Worm (Caenorhabditis elegans) whole organism, L1 larva: ENCODE measurements around the gene nhr-150.

Experiments
- aha-1 ChIP-seq: fragments of 150-350 bp; optimal IDR thresholded peaks from 2 replicates; lab custom pipeline; 2014; ENCODE audit warnings: missing biosample characterization, missing genetic modification characterization
- ama-1 ChIP-seq: fragments of 150-350 bp; optimal IDR thresholded peaks from 2 replicates; lab custom pipeline; 2014
- ceh-63 ChIP-seq: fragments of 200-800 bp; sonication (Bioruptor generic); optimal IDR thresholded peaks from 2 replicates; lab custom pipeline; 2018; ENCODE audit warnings: mild to moderate bottlenecking, missing genetic modification characterization, missing compliant biosample characterization
- ceh-8 ChIP-seq: fragments of 200-800 bp; sonication (Bioruptor generic); optimal IDR thresholded peaks from 2 replicates; lab custom pipeline; 2018; ENCODE audit warnings: mild to moderate bottlenecking, missing genetic modification characterization, moderate library complexity, missing compliant biosample characterization
- ceh-88 ChIP-seq: fragments of 200-800 bp; sonication (Bioruptor generic); IDR thresholded peaks from 2 replicates; pipeline ENCODE4 v1.3.6; 2022; ENCODE audit warnings: missing genetic modification characterization, missing compliant biosample characterization
- ceh-90 ChIP-seq: sonication (generic microtip); optimal IDR thresholded peaks from 2 replicates; lab custom pipeline; 2016; ENCODE audit warnings: missing genetic modification characterization, missing compliant biosample characterization
- ces-1 ChIP-seq: fragments of 150-350 bp; optimal IDR thresholded peaks from 2 replicates; lab custom pipeline; 2014; ENCODE audit warnings: missing biosample characterization, missing genetic modification reagents, missing genetic modification characterization
- efl-1 ChIP-seq, 4 experiments: fragments of 150-350 bp; optimal IDR thresholded peaks in 3 of 4; peaks in 1 of 4; 1 replicate in 1 of 4; 2 replicates in 3 of 4; lab custom pipeline; 2014; ENCODE audit warnings: missing biosample characterization in 2 of 4, missing genetic modification characterization in 2 of 4, missing genetic modification reagents in 2 of 4
- egl-13 ChIP-seq: sonication (generic microtip); optimal IDR thresholded peaks from 2 replicates; lab custom pipeline; 2016; ENCODE audit warnings: missing genotype, missing genetic modification reagents, missing genetic modification characterization, missing compliant biosample characterization
- egl-27 ChIP-seq, 2 experiments: fragments of 150-350 bp in 1 of 2; sonication (generic microtip); optimal IDR thresholded peaks; 3 replicates each; lab custom pipeline; 2017 to 2018; ENCODE audit warnings: missing biosample characterization in 2 of 2, missing genetic modification characterization in 2 of 2, missing genetic modification reagents in 2 of 2
- elt-2 ChIP-seq: sonication (generic microtip); optimal IDR thresholded peaks from 2 replicates; lab custom pipeline; 2016; ENCODE audit warnings: missing genetic modification characterization, mild to moderate bottlenecking, inconsistent platforms, missing compliant biosample characterization, missing genetic modification reagents
- fkh-10 ChIP-seq: sonication (generic microtip); optimal IDR thresholded peaks from 2 replicates; lab custom pipeline; 2017; ENCODE audit warnings: missing biosample characterization, missing genetic modification reagents, missing genetic modification characterization
- fkh-4 ChIP-seq: sonication (generic microtip); optimal IDR thresholded peaks from 2 replicates; lab custom pipeline; 2016; ENCODE audit warnings: missing compliant biosample characterization, missing genetic modification characterization, borderline replicate concordance
- grh-1 ChIP-seq: fragments of 200-800 bp; sonication (Bioruptor generic); IDR thresholded peaks from 2 replicates; pipeline ENCODE4 v1.3.6; 2022; ENCODE audit warnings: missing genetic modification reagents, missing genetic modification characterization, missing compliant biosample characterization
- jun-1 ChIP-seq: fragments of 150-350 bp; optimal IDR thresholded peaks from 2 replicates; lab custom pipeline; 2014; ENCODE audit warnings: missing biosample characterization, missing genetic modification reagents, missing genetic modification characterization
- lin-13 ChIP-seq: fragments of 150-350 bp; optimal IDR thresholded peaks from 2 replicates; lab custom pipeline; 2014; ENCODE audit warnings: missing biosample characterization, missing genetic modification reagents, missing genetic modification characterization
- lin-15B ChIP-seq: fragments of 150-350 bp; sonication (generic microtip); optimal IDR thresholded peaks from 3 replicates; lab custom pipeline; 2014; ENCODE audit warnings: missing biosample characterization, missing genetic modification characterization
- lin-35 ChIP-seq, 2 experiments: fragments of 150-350 bp; optimal IDR thresholded peaks; 2 replicates each; lab custom pipeline; 2014; ENCODE audit warnings: missing biosample characterization in 2 of 2, missing genetic modification characterization in 2 of 2, missing genetic modification reagents in 2 of 2
- mdl-1 ChIP-seq, 2 experiments: fragments of 150-350 bp; optimal IDR thresholded peaks; 2 replicates each; lab custom pipeline; 2014 to 2017; ENCODE audit warnings: missing biosample characterization in 2 of 2, missing genetic modification characterization in 2 of 2, inconsistent platforms in 1 of 2
- nhr-11 ChIP-seq: fragments of 150-350 bp; optimal IDR thresholded peaks from 2 replicates; lab custom pipeline; 2014; ENCODE audit warnings: missing biosample characterization, missing genetic modification characterization
- nhr-12 ChIP-seq: sonication (generic microtip); optimal IDR thresholded peaks from 2 replicates; lab custom pipeline; 2017; ENCODE audit warnings: missing biosample characterization, missing genetic modification characterization
- nhr-19 ChIP-seq: fragments of 200-800 bp; sonication (Bioruptor generic); conservative IDR thresholded peaks from 2 replicates; pipeline ENCODE4 v1.3.6; 2022; ENCODE audit warnings: missing genetic modification characterization, missing compliant biosample characterization
- nhr-20 ChIP-seq: sonication (generic microtip); optimal IDR thresholded peaks from 2 replicates; lab custom pipeline; 2016; ENCODE audit warnings: mild to moderate bottlenecking, missing genetic modification characterization, missing compliant biosample characterization
- nhr-76 ChIP-seq: sonication (generic microtip); optimal IDR thresholded peaks from 2 replicates; lab custom pipeline; 2017; ENCODE audit warnings: missing biosample characterization, missing genetic modification characterization
- nhr-84 ChIP-seq: sonication (generic microtip); optimal IDR thresholded peaks from 2 replicates; lab custom pipeline; 2017; ENCODE audit warnings: missing biosample characterization, missing genetic modification characterization
- pag-3 ChIP-seq: sonication (generic microtip); optimal IDR thresholded peaks from 2 replicates; lab custom pipeline; 2017; ENCODE audit warnings: missing genetic modification characterization, mild to moderate bottlenecking, missing compliant biosample characterization, antibody characterized with exemption, borderline replicate concordance; ENCODE audit not compliant: insufficient read depth
- pqm-1 ChIP-seq: sonication (generic microtip); optimal IDR thresholded peaks from 3 replicates; lab custom pipeline; 2017; ENCODE audit warnings: missing biosample characterization, missing genetic modification characterization
- snpc-4 ChIP-seq: fragments of 150-350 bp; optimal IDR thresholded peaks from 2 replicates; lab custom pipeline; 2014; ENCODE audit warnings: missing biosample characterization, missing genetic modification characterization
- sox-4 ChIP-seq: sonication (generic microtip); optimal IDR thresholded peaks from 2 replicates; lab custom pipeline; 2016; ENCODE audit warnings: missing genetic modification characterization, missing compliant biosample characterization
- sup-37 ChIP-seq: fragments of 200-800 bp; sonication (Bioruptor generic); optimal IDR thresholded peaks from 2 replicates; lab custom pipeline; 2018; ENCODE audit warnings: mild to moderate bottlenecking, missing genetic modification characterization, missing compliant biosample characterization
- swsn-7 ChIP-seq: sonication (generic microtip); optimal IDR thresholded peaks from 2 replicates; lab custom pipeline; 2016; ENCODE audit warnings: missing genetic modification characterization, missing compliant biosample characterization
- unc-130 ChIP-seq: fragments of 150-350 bp; optimal IDR thresholded peaks from 2 replicates; lab custom pipeline; 2017; ENCODE audit warnings: missing biosample characterization, missing genetic modification characterization, inconsistent platforms
- unc-86 ChIP-seq: sonication (generic microtip); optimal IDR thresholded peaks from 2 replicates; lab custom pipeline; 2016; ENCODE audit warnings: missing genetic modification characterization, missing compliant biosample characterization
- unc-98 ChIP-seq: fragments of 200-800 bp; sonication (Bioruptor generic); IDR thresholded peaks from 2 replicates; pipeline ENCODE4 v1.3.6; 2022; ENCODE audit warnings: missing genetic modification characterization, missing compliant biosample characterization
- vab-15 ChIP-seq: sonication (generic microtip); optimal IDR thresholded peaks from 2 replicates; lab custom pipeline; 2017; ENCODE audit warnings: missing genotype, mild to moderate bottlenecking, missing genetic modification characterization, missing compliant biosample characterization
- zag-1 ChIP-seq: fragments of 150-350 bp; optimal IDR thresholded peaks from 2 replicates; lab custom pipeline; 2014; ENCODE audit warnings: missing biosample characterization, missing genetic modification characterization
- zip-4 ChIP-seq: fragments of 200-800 bp; sonication (Bioruptor generic); optimal IDR thresholded peaks from 2 replicates; lab custom pipeline; 2018; ENCODE audit warnings: mild to moderate bottlenecking, missing genetic modification characterization, moderate library complexity, missing compliant biosample characterization

nhr-150 gene

ce11 chrV:15442384-15442783 lies 38.9 kb downstream of the nhr-150 start:
- TF ChIP-seq lin-15B (tag; lab: Kevin White, UChicago): no peak
- TF ChIP-seq egl-13: no peak
- TF ChIP-seq grh-1 (GFP tag; lab: Robert Waterston, UW): no peak
- no peak for TF ChIP-seq vab-15 (tag; lab: Kevin White, UChicago)
- TF ChIP-seq unc-86 (tag; lab: Kevin White, UChicago): no peak
- TF ChIP-seq aha-1 (tag; lab: Kevin White, UChicago): no peak

ce11 chrV:15436133-15436532 lies 45.1 kb downstream of the nhr-150 start:
- TF ChIP-seq sup-37 (GFP tag; lab: Kevin White, UChicago) (no peak), elt-2 (peak; percentile 61)

ce11 chrV:15434647-15435046 lies 46.6 kb downstream of the nhr-150 start:
- TF ChIP-seq swsn-7 (tag; lab: Kevin White, UChicago) (no peak), ceh-90 (tag; lab: Kevin White, UChicago) (no peak), elt-2 (peak; percentile 36), ceh-8 (no peak), pag-3 (no peak), mdl-1 (tag; optimal IDR thresholded peaks at IDR 0.05; lab: Kevin White, UChicago) (no peak)
- TF ChIP-seq, all 84 proteins: peak for 1

ce11 chrV:15432457-15432856 lies 48.8 kb downstream of the nhr-150 start, which contains the start of gene T26H5.8:
T26H5.8 (minus strand) TSS chrV:15432726.
- peak in 1 of 2 experiments; percentile 25 for TF ChIP-seq lin-35 (GFP tag; optimal IDR thresholded peaks at IDR 0.05; lab: Kevin White, UChicago)
- no peak for TF ChIP-seq nhr-20 (tag; lab: Kevin White, UChicago)
- TF ChIP-seq ama-1 (lab: Kevin White, UChicago): no peak
- TF ChIP-seq nhr-12 (tag; lab: Kevin White, UChicago): no peak
- TF ChIP-seq fkh-10 (GFP tag; lab: Kevin White, UChicago): no peak
- TF ChIP-seq sox-4 (tag; lab: Kevin White, UChicago): no peak
- TF ChIP-seq efl-1 (optimal IDR thresholded peaks at IDR 0.05; lab: Kevin White, UChicago): no peak
- peak in 1 of 2 experiments; percentile 4 for TF ChIP-seq efl-1 (GFP tag; optimal IDR thresholded peaks at IDR 0.05 in 1 of 2; lab: Kevin White, UChicago)
- no peak for TF ChIP-seq egl-27 (tag; optimal IDR thresholded peaks at IDR 0.05; lab: Kevin White, UChicago)
- TF ChIP-seq fkh-4 (tag; lab: Kevin White, UChicago): no peak
- TF ChIP-seq nhr-19 (GFP tag; lab: Robert Waterston, UW): no peak
- no peak for TF ChIP-seq zip-4 (GFP tag; lab: Kevin White, UChicago)
- TF ChIP-seq nhr-11 (tag; lab: Kevin White, UChicago): no peak
- TF ChIP-seq elt-2: peak; percentile 41
- TF ChIP-seq zag-1 (tag; lab: Kevin White, UChicago): no peak
- no peak for TF ChIP-seq lin-13 (GFP tag; lab: Kevin White, UChicago)
- no peak for TF ChIP-seq unc-130 (tag; lab: Kevin White, UChicago)
- TF ChIP-seq snpc-4: no peak
- no peak for TF ChIP-seq pag-3
- no peak for TF ChIP-seq ceh-63 (GFP tag; lab: Kevin White, UChicago)
- no peak for TF ChIP-seq nhr-84 (tag; lab: Kevin White, UChicago)
- no peak for TF ChIP-seq lin-15B (tag; lab: Kevin White, UChicago)
- no peak for TF ChIP-seq ceh-88
- no peak for TF ChIP-seq swsn-7 (tag; lab: Kevin White, UChicago)
- no peak for TF ChIP-seq unc-98 (GFP tag; lab: Robert Waterston, UW)
- TF ChIP-seq pqm-1 (tag; lab: Kevin White, UChicago): peak; percentile 46
- no peak for TF ChIP-seq ces-1 (GFP tag; lab: Kevin White, UChicago)
- TF ChIP-seq nhr-76 (tag; lab: Kevin White, UChicago): no peak
- no peak for TF ChIP-seq jun-1
- TF ChIP-seq, all 84 proteins: peak for 4
